Fruit fly (Drosophila melanogaster) whole organism, embryonic: ENCODE data around the gene CG13306.

Experiments used
- Atf-2 ChIP-seq: fragments of 200-800 bp; sonication (Bioruptor generic); optimal IDR thresholded peaks from 2 replicates; lab custom pipeline; 2016; ENCODE audit warnings: missing biosample characterization, missing genetic modification characterization
- BtbVII ChIP-seq: fragments of 200-800 bp; sonication (Bioruptor generic); optimal IDR thresholded peaks from 3 replicates; lab custom pipeline; 2017; ENCODE audit warnings: missing biosample characterization, mild to moderate bottlenecking, missing genetic modification characterization
- CG10565 ChIP-seq: fragments of 200-800 bp; sonication (Bioruptor generic); optimal IDR thresholded peaks from 3 replicates; lab custom pipeline; 2016; ENCODE audit warnings: missing biosample characterization, mild to moderate bottlenecking, missing genetic modification characterization
- CG12236 ChIP-seq: fragments of 200-800 bp; sonication (Bioruptor generic); optimal IDR thresholded peaks from 2 replicates; lab custom pipeline; 2016; ENCODE audit warnings: missing biosample characterization, missing genetic modification characterization
- CG1233 ChIP-seq: fragments of 200-800 bp; sonication (Bioruptor generic); optimal IDR thresholded peaks from 4 replicates; lab custom pipeline; 2018; ENCODE audit warnings: missing biosample characterization, mild to moderate bottlenecking, missing genetic modification characterization
- CG13424 ChIP-seq: fragments of 200-800 bp; sonication (Bioruptor generic); optimal IDR thresholded peaks from 2 replicates; lab custom pipeline; 2019; ENCODE audit warnings: missing biosample characterization, mild to moderate bottlenecking, missing genetic modification characterization, moderate library complexity
- CG13624 ChIP-seq: fragments of 200-800 bp; sonication (Bioruptor generic); optimal IDR thresholded peaks from 2 replicates; lab custom pipeline; 2016; ENCODE audit warnings: missing biosample characterization, missing genetic modification characterization
- CG13894 ChIP-seq: fragments of 200-800 bp; sonication (Bioruptor generic); optimal IDR thresholded peaks from 3 replicates; lab custom pipeline; 2018; ENCODE audit warnings: missing biosample characterization, mild to moderate bottlenecking, missing genetic modification characterization, moderate library complexity
- CG14441 ChIP-seq: fragments of 200-800 bp; sonication (Bioruptor generic); IDR thresholded peaks from 2 replicates; pipeline ENCODE4 v1.3.6; 2022; ENCODE audit warnings: missing biosample characterization, missing genetic modification characterization
- CG2889 ChIP-seq: fragments of 200-800 bp; sonication (Bioruptor generic); IDR thresholded peaks from 3 replicates; pipeline ENCODE4 v1.3.6; 2022; ENCODE audit warnings: missing biosample characterization, missing genetic modification characterization
- CG30403 ChIP-seq: fragments of 200-800 bp; sonication (Bioruptor generic); optimal IDR thresholded peaks from 3 replicates; lab custom pipeline; 2016; ENCODE audit warnings: missing biosample characterization, missing genetic modification characterization
- CG34224 ChIP-seq: fragments of 200-800 bp; sonication (Bioruptor generic); IDR thresholded peaks from 3 replicates; pipeline ENCODE4 v1.3.6; 2022; ENCODE audit warnings: missing biosample characterization, missing genetic modification characterization; ENCODE audit not compliant: partially characterized antibody
- CG4707 ChIP-seq: fragments of 200-800 bp; sonication (Bioruptor generic); optimal IDR thresholded peaks from 2 replicates; lab custom pipeline; 2018; ENCODE audit warnings: missing biosample characterization, mild to moderate bottlenecking, missing genetic modification characterization, moderate library complexity
- CG4730 ChIP-seq: fragments of 200-800 bp; sonication (Bioruptor generic); IDR thresholded peaks from 2 replicates; pipeline ENCODE4 v1.3.6; 2022; ENCODE audit warnings: missing biosample characterization, missing genetic modification characterization
- CG6689 ChIP-seq: fragments of 200-800 bp; sonication (Bioruptor generic); IDR thresholded peaks from 2 replicates; pipeline ENCODE4 v1.3.6; 2022; ENCODE audit warnings: missing biosample characterization, missing genetic modification characterization
- CG7963 ChIP-seq: fragments of 200-800 bp; sonication (Bioruptor generic); IDR thresholded peaks from 3 replicates; pipeline ENCODE4 v1.3.6; 2022; ENCODE audit warnings: missing biosample characterization, missing genetic modification characterization; ENCODE audit not compliant: partially characterized antibody
- CG8944 ChIP-seq: fragments of 200-800 bp; sonication (Bioruptor generic); optimal IDR thresholded peaks from 3 replicates; lab custom pipeline; 2016; ENCODE audit warnings: missing biosample characterization, missing genetic modification characterization
- D19B ChIP-seq: fragments of 200-800 bp; sonication (Bioruptor generic); optimal IDR thresholded peaks from 2 replicates; lab custom pipeline; 2017; ENCODE audit warnings: missing biosample characterization, mild to moderate bottlenecking, missing genetic modification characterization
- Dref ChIP-seq: fragments of 200-800 bp; sonication (Bioruptor generic); IDR thresholded peaks from 2 replicates; pipeline ENCODE4 v1.3.6; 2022; ENCODE audit warnings: missing biosample characterization, missing genetic modification characterization
- Gsc ChIP-seq: fragments of 200-800 bp; sonication (Bioruptor generic); IDR thresholded peaks from 2 replicates; pipeline ENCODE4 v1.3.6; 2022; ENCODE audit warnings: missing biosample characterization, missing genetic modification characterization
- HLH54F ChIP-seq: fragments of 200-800 bp; sonication (Bioruptor generic); optimal IDR thresholded peaks from 3 replicates; lab custom pipeline; 2016; ENCODE audit warnings: missing biosample characterization, missing genetic modification characterization
- Hand ChIP-seq: fragments of 200-800 bp; sonication (Bioruptor generic); optimal IDR thresholded peaks from 2 replicates; lab custom pipeline; 2017; ENCODE audit warnings: mild to moderate bottlenecking, missing biosample characterization, missing genetic modification reagents, missing genetic modification characterization
- Nf-YB ChIP-seq: fragments of 200-800 bp; sonication (Bioruptor generic); optimal IDR thresholded peaks from 3 replicates; lab custom pipeline; 2019; ENCODE audit warnings: missing biosample characterization, mild to moderate bottlenecking, missing genetic modification characterization, moderate library complexity
- Oaz ChIP-seq: fragments of 200-800 bp; sonication (Bioruptor generic); IDR thresholded peaks from 2 replicates; pipeline ENCODE4 v1.3.6; 2022; ENCODE audit warnings: missing biosample characterization, missing genetic modification characterization
- Side ChIP-seq: fragments of 200-800 bp; sonication (Bioruptor generic); optimal IDR thresholded peaks from 2 replicates; lab custom pipeline; 2016; ENCODE audit warnings: missing biosample characterization, missing genetic modification characterization
- Six4 ChIP-seq: fragments of 200-800 bp; sonication (Bioruptor generic); optimal IDR thresholded peaks from 2 replicates; lab custom pipeline; 2016; ENCODE audit warnings: missing biosample characterization, missing genetic modification characterization
- Sry-β ChIP-seq: fragments of 200-800 bp; sonication (Bioruptor generic); optimal IDR thresholded peaks from 2 replicates; lab custom pipeline; 2018; ENCODE audit warnings: missing biosample characterization, mild to moderate bottlenecking, missing genetic modification characterization, moderate library complexity
- Vsx1 ChIP-seq: fragments of 200-800 bp; sonication (Bioruptor generic); optimal IDR thresholded peaks from 2 replicates; lab custom pipeline; 2017; ENCODE audit warnings: missing biosample characterization, mild to moderate bottlenecking, missing genetic modification characterization, missing genetic modification reagents
- br ChIP-seq: fragments of >200 bp; optimal IDR thresholded peaks from 2 replicates; lab custom pipeline; 2017
- caup ChIP-seq: fragments of 200-800 bp; sonication (Bioruptor generic); optimal IDR thresholded peaks from 3 replicates; lab custom pipeline; 2017; ENCODE audit warnings: missing biosample characterization, mild to moderate bottlenecking, missing genetic modification characterization, moderate library complexity; ENCODE audit not compliant: severe bottlenecking
- cg ChIP-seq: fragments of 200-800 bp; sonication (Bioruptor generic); optimal IDR thresholded peaks from 3 replicates; lab custom pipeline; 2019; ENCODE audit warnings: missing biosample characterization, mild to moderate bottlenecking, missing genetic modification characterization, moderate library complexity
- ems ChIP-seq: fragments of 200-800 bp; sonication (Bioruptor generic); optimal IDR thresholded peaks from 3 replicates; lab custom pipeline; 2016; ENCODE audit warnings: missing biosample characterization, missing genetic modification characterization
- eyg ChIP-seq: fragments of 200-800 bp; sonication (Bioruptor generic); optimal IDR thresholded peaks from 3 replicates; lab custom pipeline; 2016; ENCODE audit warnings: missing biosample characterization, missing genetic modification characterization
- gce ChIP-seq: fragments of 200-800 bp; sonication (Bioruptor generic); IDR thresholded peaks from 3 replicates; pipeline ENCODE4 v1.3.6; 2022; ENCODE audit warnings: missing biosample characterization, missing genetic modification characterization
- gcm ChIP-seq: fragments of 200-800 bp; sonication (Bioruptor generic); optimal IDR thresholded peaks from 2 replicates; lab custom pipeline; 2019; ENCODE audit warnings: missing biosample characterization, mild to moderate bottlenecking, missing genetic modification characterization, moderate library complexity
- grau ChIP-seq: fragments of 200-800 bp; optimal IDR thresholded peaks from 3 replicates; lab custom pipeline; 2019; ENCODE audit warnings: missing biosample characterization, mild to moderate bottlenecking, missing genetic modification characterization, moderate library complexity
- lab ChIP-seq: fragments of 200-800 bp; sonication (Bioruptor generic); optimal IDR thresholded peaks from 3 replicates; lab custom pipeline; 2017; ENCODE audit warnings: missing biosample characterization, missing genetic modification characterization, mild to moderate bottlenecking, moderate library complexity, missing genetic modification reagents
- lmd ChIP-seq: fragments of 200-800 bp; sonication (Bioruptor generic); IDR thresholded peaks from 2 replicates; pipeline ENCODE4 v1.3.6; 2022; ENCODE audit warnings: missing biosample characterization, missing genetic modification characterization
- lola ChIP-seq, 3 experiments: fragments of >200 bp in 2 of 3; fragments of 200-800 bp in 1 of 3; sonication (Bioruptor generic) in 1 of 3; optimal IDR thresholded peaks; 2 replicates each; lab custom pipeline; 2017 to 2019; ENCODE audit warnings: missing biosample characterization in 3 of 3, missing genetic modification characterization in 3 of 3, mild to moderate bottlenecking in 1 of 3, moderate library complexity in 1 of 3
- pho ChIP-seq: fragments of 200-800 bp; sonication (Bioruptor generic); optimal IDR thresholded peaks from 2 replicates; lab custom pipeline; 2016; ENCODE audit warnings: missing biosample characterization, missing genetic modification characterization
- psq ChIP-seq: fragments of 200-800 bp; sonication (Bioruptor generic); optimal IDR thresholded peaks from 2 replicates; lab custom pipeline; 2017; ENCODE audit warnings: missing biosample characterization, missing genetic modification characterization
- seq ChIP-seq: fragments of 200-800 bp; sonication (Bioruptor generic); IDR thresholded peaks from 2 replicates; pipeline ENCODE4 v1.3.6; 2022; ENCODE audit warnings: missing biosample characterization, missing genetic modification characterization
- sim ChIP-seq: fragments of 200-800 bp; sonication (Bioruptor generic); IDR thresholded peaks from 2 replicates; pipeline ENCODE4 v1.3.6; 2022; ENCODE audit warnings: missing biosample characterization, missing genetic modification characterization
- slp2 ChIP-seq: fragments of 200-800 bp; sonication (Bioruptor generic); optimal IDR thresholded peaks from 2 replicates; lab custom pipeline; 2016; ENCODE audit warnings: missing biosample characterization, missing genetic modification characterization
- ssp ChIP-seq: fragments of 200-800 bp; sonication (Bioruptor generic); IDR thresholded peaks from 2 replicates; pipeline ENCODE4 v1.3.6; 2022; ENCODE audit warnings: missing biosample characterization, missing genetic modification characterization
- tll ChIP-seq, 2 experiments: fragments of 200-800 bp in 1 of 2; fragments of >200 bp in 1 of 2; sonication (Bioruptor generic) in 1 of 2; optimal IDR thresholded peaks; 2 replicates each; lab custom pipeline; 2017 to 2019; ENCODE audit warnings: missing biosample characterization in 2 of 2, missing genetic modification characterization in 2 of 2, mild to moderate bottlenecking in 1 of 2, moderate library complexity in 1 of 2
- toy ChIP-seq: fragments of 200-800 bp; sonication (Bioruptor generic); IDR thresholded peaks from 2 replicates; pipeline ENCODE4 v1.3.6; 2022; ENCODE audit warnings: missing biosample characterization, missing genetic modification characterization
- tup ChIP-seq: fragments of 200-800 bp; sonication (Bioruptor generic); optimal IDR thresholded peaks from 2 replicates; lab custom pipeline; 2016; ENCODE audit warnings: missing biosample characterization, mild to moderate bottlenecking, missing genetic modification characterization, moderate library complexity
- vnd ChIP-seq: fragments of 200-800 bp; sonication (Bioruptor generic); IDR thresholded peaks from 3 replicates; pipeline ENCODE4 v1.3.6; 2022; ENCODE audit warnings: missing biosample characterization, missing genetic modification characterization; ENCODE audit not compliant: partially characterized antibody

The CG13306 gene

dm6 chr3L:8700643-8701208 is 48.8 kb downstream of the CG13306 start (continued):
- TF ChIP-seq toy (GFP tag; lab: Robert Waterston, UW) (peak; percentile 57; the same call in 1 of the 2 replicates), CG7963 (GFP tag; lab: Robert Waterston, UW) (no peak), sim (GFP tag; lab: Robert Waterston, UW) (0 out of 2 replicates have a peak, but pooled peaks have one; percentile 4), HLH54F (GFP tag; lab: Kevin White, UChicago) (peak; percentile 81), Vsx1 (GFP tag; lab: Kevin White, UChicago) (peak; percentile 94), tup (GFP tag; lab: Kevin White, UChicago) (no peak), gce (no peak), pho (GFP tag; lab: Kevin White, UChicago) (peak; percentile 86), lmd (GFP tag; lab: Robert Waterston, UW) (peak; percentile 82), tll (GFP tag; optimal IDR thresholded peaks at IDR 0.05; lab: Kevin White, UChicago) (no peak), seq (GFP tag; lab: Robert Waterston, UW) (0 out of 2 replicates have a peak, but pooled peaks have one; percentile 34), Six4 (peak; percentile 76), eyg (GFP tag; lab: Kevin White, UChicago) (peak; percentile 73), Gsc (GFP tag; lab: Robert Waterston, UW) (0 out of 2 replicates have a peak, but pooled peaks have one; percentile 24), Hand (GFP tag; lab: Kevin White, UChicago) (peak; percentile 74), lab (GFP tag; lab: Kevin White, UChicago) (peak; percentile 84), caup (GFP tag; lab: Kevin White, UChicago) (peak; percentile 75), CG12236 (GFP tag; lab: Kevin White, UChicago) (peak; percentile 56), Side (GFP tag; lab: Kevin White, UChicago) (peak; percentile 75), grau (tag; lab: Kevin White, UChicago) (peak; percentile 88), CG4730 (GFP tag; lab: Robert Waterston, UW) (peak; percentile 37; the same call in 1 of the 2 replicates), CG14441 (GFP tag; lab: Robert Waterston, UW) (peak; percentile 78), vnd (GFP tag; lab: Robert Waterston, UW) (no peak), ssp (GFP tag; lab: Robert Waterston, UW) (peak; percentile 61), cg (GFP tag; lab: Kevin White, UChicago) (no peak), CG34224 (GFP tag; lab: Robert Waterston, UW) (no peak), CG13624 (GFP tag; lab: Kevin White, UChicago) (peak; percentile 84), Dref (no peak), CG1233 (GFP tag; lab: Kevin White, UChicago) (peak; percentile 75), Oaz (GFP tag; lab: Robert Waterston, UW) (peak; percentile 71), slp2 (GFP tag; lab: Kevin White, UChicago) (peak; percentile 82), D19B (GFP tag; lab: Kevin White, UChicago) (peak; percentile 60), psq (GFP tag; lab: Kevin White, UChicago) (peak; percentile 17), CG13894 (tag; lab: Kevin White, UChicago) (no peak), CG2889 (GFP tag; lab: Robert Waterston, UW) (peak; percentile 53; the same call in 2 of the 3 replicates), Nf-YB (GFP tag; lab: Kevin White, UChicago) (peak; percentile 64), br (lab: Kevin White, UChicago) (no peak), CG13424 (tag; lab: Kevin White, UChicago) (peak; percentile 83), Atf-2 (peak; percentile 74), CG10565 (GFP tag; lab: Kevin White, UChicago) (no peak), CG8944 (GFP tag; lab: Kevin White, UChicago) (peak; percentile 57), BtbVII (peak; percentile 86), Sry-β (no peak), CG30403 (GFP tag; lab: Kevin White, UChicago) (peak; percentile 89), ems (GFP tag; lab: Kevin White, UChicago) (peak; percentile 76), lola (GFP tag; optimal IDR thresholded peaks at IDR 0.05; lab: Kevin White, UChicago) (peak in 1 of 3 experiments; percentile 67), CG6689 (peak; percentile 76), CG4707 (no peak), gcm (GFP tag; lab: Kevin White, UChicago) (peak; percentile 63)
